Worm (Caenorhabditis elegans) whole organism, L4 larva: Measurements from ENCODE around the gene fbxb-114.
"Not testable (repeated sequence)": the region's sequence is repeated elsewhere in the genome, so short reads cannot be mapped to it uniquely, and the experiment has no call there.

Source experiments
- F44E2.7 ChIP-seq: fragments of 200-800 bp; sonication (Bioruptor generic); IDR thresholded peaks from 2 replicates; pipeline ENCODE4 v2.1.2; 2022; ENCODE audit warnings: missing genetic modification characterization, missing compliant biosample characterization
- T20F7.1 ChIP-seq: fragments of 200-800 bp; sonication (Bioruptor generic); optimal IDR thresholded peaks from 2 replicates; lab custom pipeline; 2018; ENCODE audit warnings: mild to moderate bottlenecking, missing genetic modification characterization, missing compliant biosample characterization
- T26A8.4 ChIP-seq: fragments of 200-800 bp; sonication (Bioruptor generic); IDR thresholded peaks from 2 replicates; pipeline ENCODE4 v1.3.6; 2022; ENCODE audit warnings: missing genetic modification characterization, missing compliant biosample characterization
- Y105C5A.15 ChIP-seq: fragments of 200-800 bp; sonication (Bioruptor generic); IDR thresholded peaks from 2 replicates; pipeline ENCODE4 v1.3.6; 2022; ENCODE audit warnings: missing genetic modification characterization, missing compliant biosample characterization
- Y48G9A.11 ChIP-seq: fragments of 200-800 bp; sonication (Bioruptor generic); IDR thresholded peaks from 2 replicates; pipeline ENCODE4 v1.3.6; 2022; ENCODE audit warnings: missing genetic modification reagents, missing genetic modification characterization, missing compliant biosample characterization
- Y75B8A.6 ChIP-seq: fragments of 200-800 bp; sonication (Bioruptor generic); IDR thresholded peaks from 2 replicates; pipeline ENCODE4 v1.3.6; 2022; ENCODE audit warnings: missing genetic modification reagents, missing genetic modification characterization, missing compliant biosample characterization
- ZK546.5 ChIP-seq, 2 experiments: sonication (generic microtip); optimal IDR thresholded peaks; 2 replicates each; lab custom pipeline; 2017; ENCODE audit warnings: missing biosample characterization in 2 of 2, missing genetic modification characterization in 2 of 2
- aha-1 ChIP-seq: fragments of 150-350 bp; peaks from one replicate; lab custom pipeline; 2014; ENCODE audit warnings: missing biosample characterization, missing genetic modification characterization
- ama-1 ChIP-seq: fragments of 150-350 bp; optimal IDR thresholded peaks from 2 replicates; lab custom pipeline; 2014; ENCODE audit warnings: inconsistent platforms, mixed read lengths
- ceh-20 ChIP-seq: fragments of 200-800 bp; sonication (Bioruptor generic); IDR thresholded peaks from 2 replicates; pipeline ENCODE4 v1.3.6; 2022; ENCODE audit warnings: missing genetic modification reagents, missing genetic modification characterization, missing compliant biosample characterization
- ctbp-1 ChIP-seq: fragments of 200-800 bp; sonication (Bioruptor generic); IDR thresholded peaks from 2 replicates; pipeline ENCODE4 v1.3.6; 2022; ENCODE audit warnings: missing genetic modification reagents, missing genetic modification characterization, missing compliant biosample characterization
- daf-12 ChIP-seq: fragments of 150-350 bp; optimal IDR thresholded peaks from 2 replicates; lab custom pipeline; 2014; ENCODE audit warnings: missing biosample characterization, missing genetic modification reagents, missing genetic modification characterization
- daf-16 ChIP-seq, 3 experiments: sonication (generic microtip); optimal IDR thresholded peaks; 2 replicates each; lab custom pipeline; 2016 to 2017; ENCODE audit warnings: missing genetic modification characterization in 3 of 3, missing genetic modification reagents in 3 of 3, mild to moderate bottlenecking in 2 of 3, missing compliant biosample characterization in 2 of 3, missing biosample characterization in 1 of 3, moderate library complexity in 1 of 3
- dmd-8 ChIP-seq: fragments of 200-800 bp; sonication (Bioruptor generic); IDR thresholded peaks from 2 replicates; pipeline ENCODE4 v1.3.6; 2022; ENCODE audit warnings: missing genetic modification characterization, missing compliant biosample characterization
- hif-1 ChIP-seq, 2 experiments: sonication (generic microtip); optimal IDR thresholded peaks; 2 replicates each; lab custom pipeline; 2016 to 2017; ENCODE audit warnings: missing compliant biosample characterization in 2 of 2, missing genetic modification characterization in 2 of 2, missing genetic modification reagents in 2 of 2, missing genotype in 2 of 2, mild to moderate bottlenecking in 1 of 2
- lim-7 ChIP-seq: fragments of 200-800 bp; sonication (Bioruptor generic); IDR thresholded peaks from 2 replicates; pipeline ENCODE4 v1.3.6; 2022; ENCODE audit warnings: missing genetic modification characterization, missing compliant biosample characterization
- madf-5 ChIP-seq, 2 experiments: fragments of 200-800 bp; sonication (Bioruptor generic); IDR thresholded peaks; 2 replicates each; pipeline ENCODE4 v1.3.6; 2022; ENCODE audit warnings: missing compliant biosample characterization in 2 of 2, missing genetic modification characterization in 2 of 2
- mdt-29 ChIP-seq: fragments of 200-800 bp; sonication (Bioruptor generic); IDR thresholded peaks from 2 replicates; pipeline ENCODE4 v1.3.6; 2022; ENCODE audit warnings: missing genetic modification reagents, missing genetic modification characterization, missing compliant biosample characterization
- mes-2 ChIP-seq: sonication (generic microtip); optimal IDR thresholded peaks from 2 replicates; lab custom pipeline; 2016; ENCODE audit warnings: missing genotype, mild to moderate bottlenecking, missing genetic modification characterization, missing compliant biosample characterization; ENCODE audit not compliant: poor library complexity, severe bottlenecking
- nhr-102 ChIP-seq: sonication (generic microtip); optimal IDR thresholded peaks from 2 replicates; lab custom pipeline; 2016; ENCODE audit warnings: mild to moderate bottlenecking, missing genetic modification characterization, moderate library complexity, missing compliant biosample characterization
- nhr-77 ChIP-seq: fragments of 150-350 bp; optimal IDR thresholded peaks from 2 replicates; lab custom pipeline; 2014; ENCODE audit warnings: missing biosample characterization, missing genetic modification characterization
- pha-4 ChIP-seq, 2 experiments: fragments of 150-350 bp in 1 of 2; fragments of 200-800 bp in 1 of 2; sonication (Bioruptor generic) in 1 of 2; IDR thresholded peaks in 1 of 2; optimal IDR thresholded peaks in 1 of 2; 2 replicates each; pipeline versions ENCODE4 v1.3.6 to Lab custom; 2014 to 2022; ENCODE audit warnings: missing genetic modification characterization in 2 of 2, missing genetic modification reagents in 2 of 2, missing biosample characterization in 1 of 2, missing compliant biosample characterization in 1 of 2
- pqm-1 ChIP-seq: sonication (generic microtip); optimal IDR thresholded peaks from 2 replicates; lab custom pipeline; 2017; ENCODE audit warnings: missing biosample characterization, missing genetic modification characterization
- tra-1 ChIP-seq: fragments of 200-800 bp; sonication (Bioruptor generic); IDR thresholded peaks from 2 replicates; pipeline ENCODE4 v1.3.6; 2022; ENCODE audit warnings: missing genetic modification reagents, missing genetic modification characterization, missing compliant biosample characterization
- unc-130 ChIP-seq: sonication (generic microtip); optimal IDR thresholded peaks from 2 replicates; lab custom pipeline; 2016; ENCODE audit warnings: missing genetic modification reagents, missing genetic modification characterization, missing compliant biosample characterization
- unc-62 ChIP-seq, 3 experiments: fragments of 150-350 bp in 1 of 3; sonication (generic microtip); optimal IDR thresholded peaks in 2 of 3; peaks in 1 of 3; 1 replicate in 1 of 3; 2 replicates in 2 of 3; lab custom pipeline; 2014 to 2017; ENCODE audit warnings: missing biosample characterization in 3 of 3, missing genetic modification characterization in 3 of 3, missing genetic modification reagents in 3 of 3, missing genotype in 1 of 3
- zfp-3 ChIP-seq: fragments of 200-800 bp; sonication (Bioruptor generic); conservative IDR thresholded peaks from 2 replicates; pipeline ENCODE4 v1.3.6; 2022; ENCODE audit warnings: missing genetic modification reagents, missing genetic modification characterization, missing compliant biosample characterization

The fbxb-114 gene

DNA sequence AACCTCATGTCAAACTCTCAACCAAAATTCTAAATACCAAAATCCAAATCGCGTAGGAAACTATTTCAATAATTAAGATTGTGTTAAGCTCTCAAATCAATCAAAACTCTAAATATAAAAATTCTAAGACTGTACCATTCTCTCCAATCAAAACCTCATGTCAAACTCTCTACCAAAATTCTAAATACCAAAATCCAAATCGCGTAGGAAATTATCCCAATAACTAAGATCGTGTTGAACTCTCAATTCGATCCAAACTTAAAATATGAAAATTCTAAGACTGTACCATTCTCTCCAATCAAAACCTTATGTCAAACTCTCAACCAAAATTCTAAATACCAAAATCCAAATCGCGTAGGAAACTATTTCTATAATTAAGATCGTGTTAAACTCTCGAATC, 10.7 kb downstream of the fbxb-114 start (continued):
- TF ChIP-seq Y75B8A.6 (GFP tag; lab: Robert Waterston, UW) (peak; percentile 96), Y105C5A.15 (GFP tag; lab: Robert Waterston, UW) (peak; percentile 78; the same call in 1 of the 2 replicates), zfp-3 (GFP tag; lab: Robert Waterston, UW) (peak; percentile 96), Y48G9A.11 (GFP tag; lab: Robert Waterston, UW) (peak; percentile 77), tra-1 (GFP tag; lab: Robert Waterston, UW) (peak; percentile 87), F44E2.7 (0 out of 2 replicates have a peak, but pooled peaks have one; percentile 3)

DNA sequence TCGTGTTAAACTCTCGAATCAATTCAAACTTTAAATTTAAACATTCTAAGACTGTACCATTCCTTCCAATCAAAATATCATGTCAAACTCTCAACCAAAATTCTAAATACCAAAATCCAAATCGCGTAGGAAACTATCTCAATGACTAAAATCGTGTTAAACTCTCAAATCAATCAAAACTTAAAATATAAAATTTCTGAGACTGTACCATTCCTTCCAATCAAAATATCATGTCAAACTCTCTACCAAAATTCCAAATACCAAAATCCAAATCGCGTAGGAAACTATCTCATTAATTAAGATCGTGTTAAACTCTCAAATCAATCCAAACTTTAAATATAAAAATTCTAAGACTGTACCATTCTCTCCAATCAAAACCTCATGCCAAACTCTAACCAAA, 12.9 kb downstream of the fbxb-114 start:
- TF ChIP-seq zfp-3 (GFP tag; lab: Robert Waterston, UW) (peak; percentile 69), madf-5 (GFP tag; IDR thresholded peaks at IDR 0.05; lab: Robert Waterston, UW) (0 out of 4 replicates have a peak, but pooled peaks of 1 of the 2 experiments have one; percentile 73), Y75B8A.6 (GFP tag; lab: Robert Waterston, UW) (peak; percentile 12), pha-4 (GFP tag; IDR thresholded peaks at IDR 0.05; lab: Robert Waterston, UW) (peak; percentile 35; the same call in 1 of the 2 replicates)
- TF ChIP-seq pha-4 (tag; optimal IDR thresholded peaks at IDR 0.05; lab: Kevin White, UChicago) = not testable (repeated sequence)

DNA sequence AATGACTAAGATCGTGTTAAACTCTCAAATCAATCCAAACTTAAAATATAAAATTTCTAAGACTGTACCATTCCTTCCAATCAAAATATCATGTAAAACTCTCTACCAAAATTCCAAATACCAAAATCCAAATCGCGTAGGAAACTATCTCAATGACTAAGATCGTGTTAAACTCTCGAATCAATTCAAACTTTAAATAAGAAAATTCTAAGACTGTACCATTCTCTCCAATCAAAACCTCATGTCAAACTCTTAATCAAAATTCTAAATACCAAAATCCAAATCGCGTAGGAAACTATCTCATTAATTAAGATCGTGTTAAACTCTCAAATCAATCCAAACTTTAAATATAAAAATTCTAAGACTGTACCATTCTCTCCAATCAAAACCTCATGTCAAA, 16.3 kb downstream of the fbxb-114 start:
- TF ChIP-seq Y75B8A.6 (GFP tag; lab: Robert Waterston, UW) (peak; percentile 77; the same call in 1 of the 2 replicates), tra-1 (GFP tag; lab: Robert Waterston, UW) (0 out of 2 replicates have a peak, but pooled peaks have one; percentile 50), lim-7 (GFP tag; lab: Robert Waterston, UW) (0 out of 2 replicates have a peak, but pooled peaks have one; percentile 52), zfp-3 (GFP tag; lab: Robert Waterston, UW) (peak; percentile 57; the same call in 1 of the 2 replicates), madf-5 (GFP tag; IDR thresholded peaks at IDR 0.05; lab: Robert Waterston, UW) (peak in 1 of 2 experiments; percentile 61; a peak in 1 of 4 replicates)
- TF ChIP-seq, all 104 proteins: peak for 5; not testable (repeated sequence) for 99

DNA sequence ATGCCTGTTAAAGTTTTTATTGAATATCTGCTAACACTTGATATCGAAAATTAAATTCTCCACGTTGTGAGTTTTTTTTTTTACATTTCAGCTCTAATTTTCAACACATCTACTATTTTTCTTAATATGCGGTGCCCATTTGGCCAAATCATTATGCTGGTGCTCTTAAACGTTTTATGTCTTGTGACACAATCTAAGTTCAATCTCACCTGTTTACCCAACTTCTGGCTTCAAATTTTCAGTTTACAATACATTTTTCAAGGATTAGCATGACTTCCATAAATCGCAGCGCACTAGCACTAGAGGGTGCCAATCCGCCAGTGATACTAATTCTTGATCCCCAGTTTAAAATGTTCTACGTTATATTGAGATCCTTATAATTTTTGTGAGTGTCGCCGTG, 20.7 kb downstream of the fbxb-114 start:
- peak in 1 of 2 experiments; percentile 92 for TF ChIP-seq unc-62 (GFP tag; optimal IDR thresholded peaks at IDR 0.05 in 1 of 2; lab: Kevin White, UChicago)
- no peak for TF ChIP-seq unc-62 (tag; optimal IDR thresholded peaks at IDR 0.05; lab: Kevin White, UChicago)
- TF ChIP-seq T26A8.4 (GFP tag; lab: Robert Waterston, UW) = no peak
- TF ChIP-seq daf-12 (tag; lab: Kevin White, UChicago) = no peak
- no peak for TF ChIP-seq mdt-29 (GFP tag; lab: Robert Waterston, UW)
- TF ChIP-seq nhr-102 (tag; lab: Kevin White, UChicago) = no peak
- TF ChIP-seq unc-130 = no peak
- TF ChIP-seq, all 104 proteins: peak for 1

DNA sequence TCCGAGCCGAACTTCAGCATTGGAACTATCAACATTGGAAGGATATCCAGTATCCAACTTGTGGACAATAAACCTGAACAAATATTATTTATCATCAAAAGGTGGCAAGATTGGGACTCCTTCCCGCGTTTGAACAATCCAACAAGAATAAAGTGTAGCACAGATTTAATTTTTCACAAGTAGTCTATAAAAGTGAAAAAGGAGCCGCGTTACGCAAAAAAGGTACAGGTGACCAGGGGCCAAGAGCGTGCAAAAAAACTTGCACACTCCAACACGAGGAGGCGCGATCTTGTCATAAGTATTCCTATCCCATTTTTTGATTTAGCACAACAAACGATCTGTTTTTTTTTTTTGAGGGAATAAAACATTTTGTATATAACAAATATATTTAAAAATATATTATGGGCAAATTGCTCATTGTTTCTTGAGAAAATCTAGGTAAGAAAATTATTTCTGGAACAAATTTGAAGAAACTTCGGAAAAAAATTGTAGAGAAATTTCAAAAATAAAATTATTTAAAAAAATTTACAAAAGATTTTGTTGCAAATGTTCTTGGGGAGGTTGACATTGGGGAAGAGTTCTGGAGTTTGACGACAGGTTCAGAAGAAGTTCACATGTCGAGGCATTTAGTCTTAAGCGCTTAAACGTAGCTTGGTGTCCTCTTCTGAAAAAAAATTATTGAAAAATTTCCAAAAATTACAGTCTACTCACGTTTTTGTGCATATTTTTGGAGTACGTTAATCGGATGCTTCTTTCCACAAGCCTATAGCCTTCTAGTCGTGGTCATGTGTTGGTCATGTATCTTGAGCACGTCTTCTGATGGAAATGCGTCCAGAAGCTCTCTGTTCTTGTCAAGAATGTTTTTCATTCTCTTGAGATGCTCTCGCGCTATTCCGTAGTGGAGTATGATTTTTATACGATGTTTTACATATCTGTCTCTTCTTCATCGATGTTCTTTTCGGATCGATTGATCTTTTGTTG, 22.6 kb downstream of the fbxb-114 start:
- TF ChIP-seq nhr-77 (tag; lab: Kevin White, UChicago) (no peak), hif-1 (tag; optimal IDR thresholded peaks at IDR 0.05; lab: Kevin White, UChicago) (peak in 1 of 2 experiments; percentile 37), mes-2 (tag; lab: Kevin White, UChicago) (peak; percentile 7), aha-1 (tag; lab: Kevin White, UChicago) (peak; percentile 31), mdt-29 (GFP tag; lab: Robert Waterston, UW) (0 out of 2 replicates have a peak, but pooled peaks have one; percentile 30), dmd-8 (GFP tag; lab: Robert Waterston, UW) (0 out of 2 replicates have a peak, but pooled peaks have one; percentile 26), T20F7.1 (no peak), ZK546.5 (tag; optimal IDR thresholded peaks at IDR 0.05; lab: Kevin White, UChicago) (no peak), ceh-20 (GFP tag; lab: Robert Waterston, UW) (no peak), daf-16 (GFP tag; optimal IDR thresholded peaks at IDR 0.05; lab: Kevin White, UChicago) (no peak), daf-16 (tag; optimal IDR thresholded peaks at IDR 0.05; lab: Kevin White, UChicago) (no peak), ctbp-1 (GFP tag; lab: Robert Waterston, UW) (0 out of 2 replicates have a peak, but pooled peaks have one; percentile 24), unc-62 (GFP tag; optimal IDR thresholded peaks at IDR 0.05 in 1 of 2; lab: Kevin White, UChicago) (peak in 1 of 2 experiments; percentile 56), unc-62 (tag; optimal IDR thresholded peaks at IDR 0.05; lab: Kevin White, UChicago) (no peak), zfp-3 (GFP tag; lab: Robert Waterston, UW) (peak; percentile 47; the same call in 1 of the 2 replicates), T26A8.4 (GFP tag; lab: Robert Waterston, UW) (peak; percentile 69), ama-1 (lab: Kevin White, UChicago) (peak; percentile 91), pqm-1 (tag; lab: Kevin White, UChicago) (no peak), madf-5 (GFP tag; IDR thresholded peaks at IDR 0.05; lab: Robert Waterston, UW) (0 out of 4 replicates have a peak, but pooled peaks of 1 of the 2 experiments have one; percentile 56)
